Fruit fly (Drosophila melanogaster) whole organism, prepupa: Measurements from ENCODE around the gene GlcAT-I.

ENCODE experiments used
- Blimp-1 ChIP-seq: fragments of 200-800 bp; sonication (Bioruptor generic); optimal IDR thresholded peaks from 3 replicates; lab custom pipeline; 2017; ENCODE audit warnings: missing biosample characterization, missing genetic modification characterization, mild to moderate bottlenecking, moderate library complexity, missing genetic modification reagents
- CG10631 ChIP-seq: fragments of 200-800 bp; sonication (Bioruptor generic); optimal IDR thresholded peaks from 2 replicates; lab custom pipeline; 2016; ENCODE audit warnings: missing biosample characterization, missing genetic modification characterization
- CG10669 ChIP-seq: fragments of 200-800 bp; sonication (Bioruptor generic); optimal IDR thresholded peaks from 3 replicates; lab custom pipeline; 2018; ENCODE audit warnings: missing biosample characterization, mild to moderate bottlenecking, missing genetic modification characterization, moderate library complexity
- CG11294 ChIP-seq: fragments of 200-800 bp; sonication (Bioruptor generic); IDR thresholded peaks from 2 replicates; pipeline ENCODE4 v1.3.6; 2022; ENCODE audit warnings: missing biosample characterization, missing genetic modification characterization
- CG11902 ChIP-seq: fragments of 200-800 bp; sonication (Bioruptor generic); optimal IDR thresholded peaks from 3 replicates; lab custom pipeline; 2016; ENCODE audit warnings: missing biosample characterization, missing genetic modification characterization
- CG15336 ChIP-seq: fragments of 200-800 bp; sonication (Bioruptor generic); IDR thresholded peaks from 2 replicates; pipeline ENCODE4 v1.3.6; 2022; ENCODE audit warnings: missing biosample characterization, missing genetic modification characterization
- CG1621 ChIP-seq: fragments of 200-800 bp; sonication (Bioruptor generic); optimal IDR thresholded peaks from 3 replicates; lab custom pipeline; 2018; ENCODE audit warnings: missing biosample characterization, mild to moderate bottlenecking, missing genetic modification characterization
- CG16779 ChIP-seq: fragments of 200-800 bp; sonication (Bioruptor generic); optimal IDR thresholded peaks from 3 replicates; lab custom pipeline; 2017; ENCODE audit warnings: missing biosample characterization, mild to moderate bottlenecking, missing genetic modification characterization
- CG3032 ChIP-seq: fragments of 200-800 bp; optimal IDR thresholded peaks from 2 replicates; lab custom pipeline; 2019; ENCODE audit warnings: missing biosample characterization, mild to moderate bottlenecking, missing genetic modification characterization, moderate library complexity
- CG31627 ChIP-seq: fragments of 200-800 bp; sonication (Bioruptor generic); optimal IDR thresholded peaks from 3 replicates; lab custom pipeline; 2016; ENCODE audit warnings: missing biosample characterization, missing genetic modification characterization
- CG34406 ChIP-seq: fragments of 200-800 bp; sonication (Bioruptor generic); optimal IDR thresholded peaks from 3 replicates; lab custom pipeline; 2016; ENCODE audit warnings: missing biosample characterization, missing genetic modification characterization
- CG4318 ChIP-seq: fragments of 200-800 bp; sonication (Bioruptor generic); optimal IDR thresholded peaks from 3 replicates; lab custom pipeline; 2017; ENCODE audit warnings: missing biosample characterization, mild to moderate bottlenecking, missing genetic modification characterization
- CG6163 ChIP-seq: fragments of 200-800 bp; sonication (Bioruptor generic); IDR thresholded peaks from 3 replicates; pipeline ENCODE4 v1.3.6; 2022; ENCODE audit warnings: missing biosample characterization, missing genetic modification characterization
- CG6276 ChIP-seq: fragments of 200-800 bp; sonication (Bioruptor generic); optimal IDR thresholded peaks from 2 replicates; lab custom pipeline; 2017; ENCODE audit warnings: missing biosample characterization, mild to moderate bottlenecking, missing genetic modification characterization
- CG6792 ChIP-seq: fragments of 200-800 bp; sonication (Bioruptor generic); optimal IDR thresholded peaks from 3 replicates; lab custom pipeline; 2016; ENCODE audit warnings: missing biosample characterization, missing genetic modification characterization
- CG7368 ChIP-seq: fragments of 200-800 bp; sonication (Bioruptor generic); optimal IDR thresholded peaks from 3 replicates; lab custom pipeline; 2016; ENCODE audit warnings: missing biosample characterization, missing genetic modification characterization
- CG8119 ChIP-seq: fragments of 200-800 bp; sonication (Bioruptor generic); IDR thresholded peaks from 3 replicates; pipeline ENCODE4 v1.3.6; 2022; ENCODE audit warnings: missing biosample characterization, missing genetic modification characterization
- CG8319 ChIP-seq: fragments of 200-800 bp; sonication (Bioruptor generic); optimal IDR thresholded peaks from 3 replicates; lab custom pipeline; 2016; ENCODE audit warnings: missing biosample characterization, missing genetic modification characterization
- CG8632 ChIP-seq: fragments of 200-800 bp; sonication (Bioruptor generic); optimal IDR thresholded peaks from 3 replicates; lab custom pipeline; 2016; ENCODE audit warnings: missing biosample characterization, missing genetic modification characterization
- CG9139 ChIP-seq: fragments of 200-800 bp; sonication (Bioruptor generic); optimal IDR thresholded peaks from 3 replicates; lab custom pipeline; 2017; ENCODE audit warnings: missing biosample characterization, mild to moderate bottlenecking, missing genetic modification characterization
- Eip75B ChIP-seq: fragments of 200-800 bp; sonication (Bioruptor generic); optimal IDR thresholded peaks from 3 replicates; lab custom pipeline; 2016; ENCODE audit warnings: missing biosample characterization, missing genetic modification characterization
- Eip78C ChIP-seq: fragments of 200-800 bp; sonication (Bioruptor generic); peaks from one replicate; lab custom pipeline; 2016; ENCODE audit warnings: missing biosample characterization, missing genetic modification characterization
- Ets21C ChIP-seq: fragments of 200-800 bp; sonication (Bioruptor generic); optimal IDR thresholded peaks from 3 replicates; lab custom pipeline; 2016; ENCODE audit warnings: missing biosample characterization, missing genetic modification characterization
- Ets96B ChIP-seq: fragments of 200-800 bp; optimal IDR thresholded peaks from 2 replicates; lab custom pipeline; 2019; ENCODE audit warnings: missing biosample characterization, mild to moderate bottlenecking, missing genetic modification characterization, moderate library complexity
- Gug ChIP-seq: fragments of 200-800 bp; sonication (Bioruptor generic); IDR thresholded peaks from 2 replicates; pipeline ENCODE4 v1.3.6; 2022; ENCODE audit warnings: missing biosample characterization, missing genetic modification characterization
- Hr38 ChIP-seq: sonication (Bioruptor generic); optimal IDR thresholded peaks from 2 replicates; lab custom pipeline; 2016; ENCODE audit warnings: missing biosample characterization, missing genetic modification characterization
- Hr39 ChIP-seq: fragments of 200-800 bp; sonication (Bioruptor generic); optimal IDR thresholded peaks from 2 replicates; lab custom pipeline; 2016; ENCODE audit warnings: missing biosample characterization, missing genetic modification characterization
- Hr4 ChIP-seq: fragments of 200-800 bp; sonication (Bioruptor generic); optimal IDR thresholded peaks from 3 replicates; lab custom pipeline; 2016; ENCODE audit warnings: missing biosample characterization, missing genetic modification characterization
- Met ChIP-seq: fragments of 200-800 bp; sonication (Bioruptor generic); optimal IDR thresholded peaks from 3 replicates; lab custom pipeline; 2016; ENCODE audit warnings: missing biosample characterization, missing genetic modification characterization
- OdsH ChIP-seq: fragments of 200-800 bp; sonication (Bioruptor generic); optimal IDR thresholded peaks from 3 replicates; lab custom pipeline; 2016; ENCODE audit warnings: missing biosample characterization, missing genetic modification characterization
- Smox ChIP-seq: fragments of 200-800 bp; sonication (Bioruptor generic); optimal IDR thresholded peaks from 3 replicates; lab custom pipeline; 2016; ENCODE audit warnings: missing biosample characterization, missing genetic modification characterization
- Sox102F ChIP-seq: fragments of 200-800 bp; sonication (Bioruptor generic); optimal IDR thresholded peaks from 2 replicates; lab custom pipeline; 2016; ENCODE audit warnings: missing biosample characterization, mild to moderate bottlenecking, missing genetic modification characterization
- Sox14 ChIP-seq: fragments of 200-800 bp; sonication (Bioruptor generic); optimal IDR thresholded peaks from 3 replicates; lab custom pipeline; 2016; ENCODE audit warnings: missing biosample characterization, missing genetic modification characterization
- Sox15 ChIP-seq: fragments of 200-800 bp; sonication (Bioruptor generic); optimal IDR thresholded peaks from 3 replicates; lab custom pipeline; 2016; ENCODE audit warnings: missing biosample characterization, missing genetic modification characterization
- acj6 ChIP-seq: fragments of 200-800 bp; sonication (Bioruptor generic); optimal IDR thresholded peaks from 3 replicates; lab custom pipeline; 2016; ENCODE audit warnings: missing biosample characterization, missing genetic modification characterization
- cyc ChIP-seq: fragments of 200-800 bp; sonication (Bioruptor generic); optimal IDR thresholded peaks from 3 replicates; lab custom pipeline; 2016; ENCODE audit warnings: missing biosample characterization, missing genetic modification characterization
- dac ChIP-seq: fragments of 200-800 bp; sonication (Bioruptor generic); optimal IDR thresholded peaks from 2 replicates; lab custom pipeline; 2017; ENCODE audit warnings: missing biosample characterization, mild to moderate bottlenecking, missing genetic modification characterization
- dsx ChIP-seq: fragments of 200-800 bp; optimal IDR thresholded peaks from 3 replicates; lab custom pipeline; 2019; ENCODE audit warnings: missing biosample characterization, mild to moderate bottlenecking, missing genetic modification characterization, moderate library complexity; ENCODE audit not compliant: poor library complexity, severe bottlenecking
- fd59A ChIP-seq: fragments of 200-800 bp; sonication (Bioruptor generic); optimal IDR thresholded peaks from 2 replicates; lab custom pipeline; 2017; ENCODE audit warnings: missing biosample characterization, mild to moderate bottlenecking, missing genetic modification characterization, missing genetic modification reagents
- net ChIP-seq: fragments of 200-800 bp; sonication (Bioruptor generic); optimal IDR thresholded peaks from 3 replicates; lab custom pipeline; 2016; ENCODE audit warnings: missing biosample characterization, missing genetic modification characterization
- spab ChIP-seq: fragments of 200-800 bp; sonication (Bioruptor generic); optimal IDR thresholded peaks from 2 replicates; lab custom pipeline; 2017; ENCODE audit warnings: missing biosample characterization, mild to moderate bottlenecking, missing genetic modification characterization, missing genetic modification reagents
- ss ChIP-seq, 2 experiments: fragments of 200-800 bp; sonication (Bioruptor generic); optimal IDR thresholded peaks; 2 replicates in 1 of 2; 3 replicates in 1 of 2; lab custom pipeline; 2017 to 2018; ENCODE audit warnings: mild to moderate bottlenecking in 2 of 2, missing biosample characterization in 2 of 2, missing genetic modification characterization in 2 of 2, moderate library complexity in 1 of 2
- svp ChIP-seq: fragments of 200-800 bp; sonication (Bioruptor generic); peaks from one replicate; lab custom pipeline; 2016; ENCODE audit warnings: missing biosample characterization, missing genetic modification characterization
- topi ChIP-seq: fragments of 200-800 bp; sonication (Bioruptor generic); optimal IDR thresholded peaks from 3 replicates; lab custom pipeline; 2016; ENCODE audit warnings: missing biosample characterization, missing genetic modification characterization
- vri ChIP-seq: fragments of 200-800 bp; sonication (Bioruptor generic); optimal IDR thresholded peaks from 3 replicates; lab custom pipeline; 2016; ENCODE audit warnings: missing biosample characterization, mild to moderate bottlenecking, missing genetic modification characterization

The GlcAT-I gene

DNA sequence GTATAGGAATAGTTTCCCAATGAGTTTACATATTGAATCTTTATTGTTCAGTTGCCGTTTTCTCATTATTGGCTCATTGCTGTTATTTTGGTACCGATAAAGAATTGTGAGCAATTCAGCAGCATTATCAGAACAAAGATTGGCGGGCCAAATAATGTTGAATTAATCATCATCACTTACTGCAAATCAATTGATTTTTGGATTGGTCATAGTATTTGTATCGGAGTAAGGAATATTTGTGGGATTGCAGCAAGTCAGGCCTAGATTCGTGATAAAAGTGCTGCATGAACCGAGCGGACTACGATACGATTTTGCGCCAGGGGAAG lies 22.9 kb upstream of the GlcAT-I start (continued):
- TF ChIP-seq CG7368 (GFP tag; lab: Kevin White, UChicago) (peak; percentile 26), dac (GFP tag; lab: Kevin White, UChicago) (peak; percentile 13), Eip78C (GFP tag; lab: Kevin White, UChicago) (peak; percentile 87), CG16779 (tag; lab: Kevin White, UChicago) (no peak), Ets96B (tag; lab: Kevin White, UChicago) (peak; percentile 40), CG6276 (GFP tag; lab: Kevin White, UChicago) (peak; percentile 48), CG11294 (no peak), Sox102F (GFP tag; lab: Kevin White, UChicago) (no peak), CG9139 (GFP tag; lab: Kevin White, UChicago) (no peak), CG15336 (GFP tag; lab: Robert Waterston, UW) (no peak), acj6 (GFP tag; lab: Kevin White, UChicago) (peak; percentile 22), cyc (peak; percentile 25)

DNA sequence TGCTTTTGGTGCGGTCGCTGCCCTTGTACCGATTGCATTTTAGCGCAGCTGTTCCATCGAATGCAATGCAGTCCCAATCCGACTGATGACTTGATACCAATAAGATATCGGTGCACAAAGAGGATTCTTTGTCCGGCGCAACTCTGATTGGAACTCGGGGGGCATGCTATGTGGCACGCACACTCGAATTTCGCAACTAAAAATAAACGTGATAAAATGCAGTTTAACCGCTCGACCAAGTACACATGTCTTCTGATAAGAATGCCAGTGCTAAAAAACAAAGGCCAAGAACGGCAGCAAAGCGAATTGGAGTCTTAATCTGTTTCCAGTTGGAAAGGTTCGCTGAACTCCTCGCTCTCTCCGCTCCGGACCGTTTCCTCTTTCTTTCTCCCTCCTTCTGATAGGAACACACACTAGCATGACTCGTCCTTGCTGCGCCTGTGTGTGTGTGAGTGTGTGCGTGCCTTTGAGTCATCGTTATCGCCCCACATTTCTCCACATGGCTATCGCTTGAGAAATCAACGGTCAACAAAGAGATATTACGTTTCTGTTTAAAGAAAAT lies 22.3 kb upstream of the GlcAT-I start:
- TF ChIP-seq svp (peak; percentile 72), vri (GFP tag; lab: Kevin White, UChicago) (peak; percentile 38), Met (GFP tag; lab: Kevin White, UChicago) (peak; percentile 11), CG10669 (GFP tag; lab: Kevin White, UChicago) (no peak), Sox14 (GFP tag; lab: Kevin White, UChicago) (peak; percentile 53), Eip78C (GFP tag; lab: Kevin White, UChicago) (peak; percentile 46), CG8119 (GFP tag; lab: Robert Waterston, UW) (no peak), dsx (GFP tag; lab: Kevin White, UChicago) (peak; percentile 32), CG8319 (GFP tag; lab: Kevin White, UChicago) (no peak), Eip75B (peak; percentile 4), ss (GFP tag; optimal IDR thresholded peaks at IDR 0.05; lab: Kevin White, UChicago) (peak; percentile 26 to 45)

DNA sequence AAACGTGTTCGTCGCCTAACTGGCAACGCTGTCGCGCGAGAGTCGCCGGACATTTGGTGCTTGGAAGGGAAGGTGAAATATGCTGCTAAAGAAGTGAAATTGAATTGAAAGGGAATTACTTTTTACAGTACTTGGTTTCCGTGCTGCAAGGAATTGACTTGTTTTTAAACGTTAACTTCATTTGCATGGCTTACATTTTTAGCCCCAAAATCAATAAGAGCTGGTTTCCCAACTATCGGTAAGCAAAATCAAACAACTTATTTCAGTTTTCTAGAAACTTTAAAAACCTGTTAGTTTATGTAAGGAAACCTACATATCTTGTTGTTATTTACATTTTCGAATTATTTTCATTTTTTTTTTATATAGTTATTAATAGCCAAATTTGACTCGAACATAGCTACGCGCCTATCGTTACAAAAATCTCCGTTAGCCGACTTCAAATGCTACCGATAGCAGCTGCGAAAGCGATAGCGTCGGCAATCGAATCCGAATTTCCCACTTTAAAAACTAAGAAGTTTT lies 17.3 kb upstream of the GlcAT-I start, which contains the start of the genes dgt4 and Nsun2:
dgt4 (plus strand) TSS at position 4 of the 519 bp plus-strand sequence.
Nsun2 (minus strand) TSS at position 37 of the 519 bp plus-strand sequence.
- no peak for TF ChIP-seq CG8319 (GFP tag; lab: Kevin White, UChicago)
- no peak for TF ChIP-seq CG6163 (GFP tag; lab: Robert Waterston, UW)
- no peak for TF ChIP-seq fd59A (GFP tag; lab: Kevin White, UChicago)
- peak; percentile 36 for TF ChIP-seq CG31627
- TF ChIP-seq CG8632 (GFP tag; lab: Kevin White, UChicago), result peak; percentile 12
- no peak for TF ChIP-seq Gug
- no peak for TF ChIP-seq spab (GFP tag; lab: Kevin White, UChicago)
- no peak for TF ChIP-seq Sox15 (GFP tag; lab: Kevin White, UChicago)
- TF ChIP-seq topi, result peak; percentile 27
- TF ChIP-seq net, result no peak
- no peak for TF ChIP-seq Hr4 (GFP tag; lab: Kevin White, UChicago)
- peak; percentile 31 for TF ChIP-seq Eip75B
- no peak for TF ChIP-seq CG4318
- no peak for TF ChIP-seq dac (GFP tag; lab: Kevin White, UChicago)
- TF ChIP-seq Hr38, result no peak
- no peak for TF ChIP-seq CG7368 (GFP tag; lab: Kevin White, UChicago)
- peak; percentile 29 for TF ChIP-seq cyc
- TF ChIP-seq Ets96B (tag; lab: Kevin White, UChicago), result no peak
- TF ChIP-seq CG10669 (GFP tag; lab: Kevin White, UChicago), result no peak
- no peak for TF ChIP-seq CG34406 (GFP tag; lab: Kevin White, UChicago)
- TF ChIP-seq Blimp-1 (GFP tag; lab: Kevin White, UChicago), result no peak
- TF ChIP-seq Hr39 (GFP tag; lab: Kevin White, UChicago), result peak; percentile 55
- TF ChIP-seq CG9139 (GFP tag; lab: Kevin White, UChicago), result no peak
- TF ChIP-seq CG10631 (GFP tag; lab: Kevin White, UChicago), result peak; percentile 36
- TF ChIP-seq CG1621 (tag; lab: Kevin White, UChicago), result no peak
- TF ChIP-seq Smox (GFP tag; lab: Kevin White, UChicago), result no peak
- no peak for TF ChIP-seq CG15336 (GFP tag; lab: Robert Waterston, UW)
- TF ChIP-seq CG11294, result no peak
- peak; percentile 4 for TF ChIP-seq CG11902
- TF ChIP-seq OdsH, result peak; percentile 42
- TF ChIP-seq CG3032, result no peak
- TF ChIP-seq CG6276 (GFP tag; lab: Kevin White, UChicago), result no peak
- peak; percentile 28 for TF ChIP-seq acj6 (GFP tag; lab: Kevin White, UChicago)
- no peak for TF ChIP-seq CG8119 (GFP tag; lab: Robert Waterston, UW)
- TF ChIP-seq Ets21C (GFP tag; lab: Kevin White, UChicago), result peak; percentile 35
- no peak for TF ChIP-seq CG6792 (GFP tag; lab: Kevin White, UChicago)
- no peak for TF ChIP-seq vri (GFP tag; lab: Kevin White, UChicago)
